Fruit fly (Drosophila melanogaster): ENCODE results near the gene CG11755.

Gene CG11755

dm6 chr3R:8684328-8685177, 7.8 kb downstream of the CG11755 start, which contains the start of gene CG44227:
Gene CG44227, minus strand, starts transcription at chr3R:8685176.
- TF ChIP-seq CG15710 (tag; optimal IDR thresholded peaks at IDR 0.05) (no peak), CG8301 (tag; optimal IDR thresholded peaks at IDR 0.05) (no peak)

dm6 chr3R:8686446-8686845, 9.7 kb downstream of the CG11755 start:
- no peak for TF ChIP-seq CG14655 (GFP tag; optimal IDR thresholded peaks at IDR 0.05)
- no peak for TF ChIP-seq gl (tag; optimal IDR thresholded peaks at IDR 0.05)
- TF ChIP-seq CG32121 (GFP tag; IDR thresholded peaks at IDR 0.05), result no peak
- no peak for TF ChIP-seq fd96Ca (GFP tag; IDR thresholded peaks at IDR 0.05)
- TF ChIP-seq Pif1B (GFP tag; optimal IDR thresholded peaks at IDR 0.05), result no peak
- no peak for TF ChIP-seq EcR (GFP tag; optimal IDR thresholded peaks at IDR 0.05)
- TF ChIP-seq CG9948 (tag; optimal IDR thresholded peaks at IDR 0.05), result no peak
- no peak for TF ChIP-seq CG8301 (tag; optimal IDR thresholded peaks at IDR 0.05)

- TF ChIP-seq Pif1A (GFP tag; optimal IDR thresholded peaks at IDR 0.05) (peak; percentile 92), CG8159 (tag; optimal IDR thresholded peaks at IDR 0.05) (peak; percentile 85), gl (tag; optimal IDR thresholded peaks at IDR 0.05) (peak; percentile 94), CG4496 (GFP tag; IDR thresholded peaks at IDR 0.05) (peak; percentile 99; the same call in 2 of the 3 replicates), Snoo (tag; optimal IDR thresholded peaks at IDR 0.05) (no peak), CG13204 (GFP tag; optimal IDR thresholded peaks at IDR 0.05) (peak; percentile 86), CG34367 (tag; optimal IDR thresholded peaks at IDR 0.05) (peak; percentile 84), CG17806 (tag; optimal IDR thresholded peaks at IDR 0.05) (no peak), CG32121 (GFP tag; IDR thresholded peaks at IDR 0.05) (peak; percentile 94; the same call in 1 of the 2 replicates), CG10348 (GFP tag; IDR thresholded peaks at IDR 0.05) (no peak), EcR (GFP tag; optimal IDR thresholded peaks at IDR 0.05) (no peak), CG9948 (tag; optimal IDR thresholded peaks at IDR 0.05) (no peak), D1 (tag; optimal IDR thresholded peaks at IDR 0.05) (no peak), Ets98B (GFP tag; IDR thresholded peaks at IDR 0.05) (peak; percentile 96), fd96Ca (GFP tag; IDR thresholded peaks at IDR 0.05) (peak; percentile 94), CG15710 (tag; optimal IDR thresholded peaks at IDR 0.05) (peak; percentile 79), Pif1B (GFP tag; optimal IDR thresholded peaks at IDR 0.05) (peak; percentile 87), CG8301 (tag; optimal IDR thresholded peaks at IDR 0.05) (no peak), CG12605 (GFP tag; IDR thresholded peaks at IDR 0.05) (peak; percentile 99), rn (GFP tag; IDR thresholded peaks at IDR 0.05) (peak; percentile 84), CG14655 (GFP tag; optimal IDR thresholded peaks at IDR 0.05) (peak; percentile 83)
These were observed 17.6 kb downstream of the CG11755 start for dm6 chr3R:8694110-8694826.

dm6 chr3R:8697772-8698259, 21.1 kb downstream of the CG11755 start, which contains the start of gene hb:
Gene hb, minus strand, starts transcription at chr3R:8697822.
- TF ChIP-seq CG8159 (tag; optimal IDR thresholded peaks at IDR 0.05) (no peak), CG12605 (GFP tag; IDR thresholded peaks at IDR 0.05) (no peak; the same call in 1 of the 2 replicates), CG13204 (GFP tag; optimal IDR thresholded peaks at IDR 0.05) (no peak), D1 (tag; optimal IDR thresholded peaks at IDR 0.05) (no peak), CG34367 (tag; optimal IDR thresholded peaks at IDR 0.05) (no peak), gl (tag; optimal IDR thresholded peaks at IDR 0.05) (no peak), CG10348 (GFP tag; IDR thresholded peaks at IDR 0.05) (no peak), Pif1B (GFP tag; optimal IDR thresholded peaks at IDR 0.05) (no peak), fd96Ca (GFP tag; IDR thresholded peaks at IDR 0.05) (no peak), EcR (GFP tag; optimal IDR thresholded peaks at IDR 0.05) (no peak), rn (GFP tag; IDR thresholded peaks at IDR 0.05) (no peak), CG17806 (tag; optimal IDR thresholded peaks at IDR 0.05) (no peak), Snoo (tag; optimal IDR thresholded peaks at IDR 0.05) (no peak), Ets98B (GFP tag; IDR thresholded peaks at IDR 0.05) (no peak), CG9948 (tag; optimal IDR thresholded peaks at IDR 0.05) (no peak)

DNA sequence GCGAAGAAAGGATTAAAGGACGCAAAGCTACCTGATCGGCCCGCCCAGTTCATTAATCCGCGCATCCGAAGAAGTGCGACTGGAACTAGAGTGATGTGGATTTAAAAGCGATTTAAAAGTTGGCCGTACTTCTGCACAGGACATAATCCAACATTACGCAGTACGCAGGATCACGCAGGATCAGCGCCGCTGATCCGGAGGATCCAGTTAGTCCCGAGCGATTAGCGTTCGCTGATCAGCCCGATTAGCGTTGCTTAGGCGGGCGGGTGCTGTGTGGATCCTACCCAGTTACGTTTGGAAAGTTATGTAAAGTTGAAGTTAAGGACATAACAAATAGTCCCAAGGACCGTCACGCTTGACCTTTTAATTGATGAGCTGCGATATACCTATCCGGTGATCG, 22.5 kb downstream of the CG11755 start:
- TF ChIP-seq CG12605 (GFP tag; IDR thresholded peaks at IDR 0.05), result no peak
- TF ChIP-seq CG9948 (tag; optimal IDR thresholded peaks at IDR 0.05), result no peak
- no peak for TF ChIP-seq CG8301 (tag; optimal IDR thresholded peaks at IDR 0.05)
- no peak for TF ChIP-seq Pif1B (GFP tag; optimal IDR thresholded peaks at IDR 0.05)
- no peak for TF ChIP-seq CG4496 (GFP tag; IDR thresholded peaks at IDR 0.05)
- TF ChIP-seq EcR (GFP tag; optimal IDR thresholded peaks at IDR 0.05), result no peak
- TF ChIP-seq CG14655 (GFP tag; optimal IDR thresholded peaks at IDR 0.05), result no peak
- no peak for TF ChIP-seq CG13204 (GFP tag; optimal IDR thresholded peaks at IDR 0.05)
- TF ChIP-seq CG17806 (tag; optimal IDR thresholded peaks at IDR 0.05), result no peak
- no peak for TF ChIP-seq rn (GFP tag; IDR thresholded peaks at IDR 0.05)
- no peak for TF ChIP-seq Pif1A (GFP tag; optimal IDR thresholded peaks at IDR 0.05)
- TF ChIP-seq CG8159 (tag; optimal IDR thresholded peaks at IDR 0.05), result no peak
- TF ChIP-seq CG32121 (GFP tag; IDR thresholded peaks at IDR 0.05), result no peak
- no peak for TF ChIP-seq fd96Ca (GFP tag; IDR thresholded peaks at IDR 0.05)
- no peak for TF ChIP-seq Ets98B (GFP tag; IDR thresholded peaks at IDR 0.05)
- TF ChIP-seq CG34367 (tag; optimal IDR thresholded peaks at IDR 0.05), result no peak
- no peak for TF ChIP-seq CG15710 (tag; optimal IDR thresholded peaks at IDR 0.05)
- no peak for TF ChIP-seq D1 (tag; optimal IDR thresholded peaks at IDR 0.05)
- TF ChIP-seq CG10348 (GFP tag; IDR thresholded peaks at IDR 0.05), result no peak

Data from whole organism, pupa.